Fruit fly (Drosophila melanogaster) whole organism, prepupa: ENCODE results near the gene bmm.

Experiments
- Blimp-1 ChIP-seq: fragments of 200-800 bp; sonication (Bioruptor generic); optimal IDR thresholded peaks from 3 replicates; lab custom pipeline; 2017; ENCODE audit warnings: missing biosample characterization, missing genetic modification characterization, mild to moderate bottlenecking, moderate library complexity, missing genetic modification reagents
- CG10669 ChIP-seq: fragments of 200-800 bp; sonication (Bioruptor generic); optimal IDR thresholded peaks from 3 replicates; lab custom pipeline; 2018; ENCODE audit warnings: missing biosample characterization, mild to moderate bottlenecking, missing genetic modification characterization, moderate library complexity
- CG11294 ChIP-seq: fragments of 200-800 bp; sonication (Bioruptor generic); IDR thresholded peaks from 2 replicates; pipeline ENCODE4 v1.3.6; 2022; ENCODE audit warnings: missing biosample characterization, missing genetic modification characterization
- CG11902 ChIP-seq: fragments of 200-800 bp; sonication (Bioruptor generic); optimal IDR thresholded peaks from 3 replicates; lab custom pipeline; 2016; ENCODE audit warnings: missing biosample characterization, missing genetic modification characterization
- CG15336 ChIP-seq: fragments of 200-800 bp; sonication (Bioruptor generic); IDR thresholded peaks from 2 replicates; pipeline ENCODE4 v1.3.6; 2022; ENCODE audit warnings: missing biosample characterization, missing genetic modification characterization
- CG3032 ChIP-seq: fragments of 200-800 bp; optimal IDR thresholded peaks from 2 replicates; lab custom pipeline; 2019; ENCODE audit warnings: missing biosample characterization, mild to moderate bottlenecking, missing genetic modification characterization, moderate library complexity
- CG31627 ChIP-seq: fragments of 200-800 bp; sonication (Bioruptor generic); optimal IDR thresholded peaks from 3 replicates; lab custom pipeline; 2016; ENCODE audit warnings: missing biosample characterization, missing genetic modification characterization
- CG32006 ChIP-seq: fragments of 200-800 bp; sonication (Bioruptor generic); optimal IDR thresholded peaks from 3 replicates; lab custom pipeline; 2017; ENCODE audit warnings: missing biosample characterization, mild to moderate bottlenecking, missing genetic modification characterization
- CG34406 ChIP-seq: fragments of 200-800 bp; sonication (Bioruptor generic); optimal IDR thresholded peaks from 3 replicates; lab custom pipeline; 2016; ENCODE audit warnings: missing biosample characterization, missing genetic modification characterization
- CG6163 ChIP-seq: fragments of 200-800 bp; sonication (Bioruptor generic); IDR thresholded peaks from 3 replicates; pipeline ENCODE4 v1.3.6; 2022; ENCODE audit warnings: missing biosample characterization, missing genetic modification characterization
- CG6276 ChIP-seq: fragments of 200-800 bp; sonication (Bioruptor generic); optimal IDR thresholded peaks from 2 replicates; lab custom pipeline; 2017; ENCODE audit warnings: missing biosample characterization, mild to moderate bottlenecking, missing genetic modification characterization
- CG6792 ChIP-seq: fragments of 200-800 bp; sonication (Bioruptor generic); optimal IDR thresholded peaks from 3 replicates; lab custom pipeline; 2016; ENCODE audit warnings: missing biosample characterization, missing genetic modification characterization
- CG6808 ChIP-seq: fragments of 200-800 bp; sonication (Bioruptor generic); optimal IDR thresholded peaks from 3 replicates; lab custom pipeline; 2017; ENCODE audit warnings: missing biosample characterization, missing genetic modification characterization, mild to moderate bottlenecking, moderate library complexity, missing genetic modification reagents
- CG6854 ChIP-seq: fragments of 200-800 bp; sonication (Bioruptor generic); optimal IDR thresholded peaks from 2 replicates; lab custom pipeline; 2017; ENCODE audit warnings: missing biosample characterization, mild to moderate bottlenecking, missing genetic modification characterization
- CG7368 ChIP-seq: fragments of 200-800 bp; sonication (Bioruptor generic); optimal IDR thresholded peaks from 3 replicates; lab custom pipeline; 2016; ENCODE audit warnings: missing biosample characterization, missing genetic modification characterization
- CG8119 ChIP-seq: fragments of 200-800 bp; sonication (Bioruptor generic); IDR thresholded peaks from 3 replicates; pipeline ENCODE4 v1.3.6; 2022; ENCODE audit warnings: missing biosample characterization, missing genetic modification characterization
- CG9139 ChIP-seq: fragments of 200-800 bp; sonication (Bioruptor generic); optimal IDR thresholded peaks from 3 replicates; lab custom pipeline; 2017; ENCODE audit warnings: missing biosample characterization, mild to moderate bottlenecking, missing genetic modification characterization
- Eip75B ChIP-seq: fragments of 200-800 bp; sonication (Bioruptor generic); optimal IDR thresholded peaks from 3 replicates; lab custom pipeline; 2016; ENCODE audit warnings: missing biosample characterization, missing genetic modification characterization
- Eip78C ChIP-seq: fragments of 200-800 bp; sonication (Bioruptor generic); peaks from one replicate; lab custom pipeline; 2016; ENCODE audit warnings: missing biosample characterization, missing genetic modification characterization
- Ets21C ChIP-seq: fragments of 200-800 bp; sonication (Bioruptor generic); optimal IDR thresholded peaks from 3 replicates; lab custom pipeline; 2016; ENCODE audit warnings: missing biosample characterization, missing genetic modification characterization
- Ets96B ChIP-seq: fragments of 200-800 bp; optimal IDR thresholded peaks from 2 replicates; lab custom pipeline; 2019; ENCODE audit warnings: missing biosample characterization, mild to moderate bottlenecking, missing genetic modification characterization, moderate library complexity
- Gug ChIP-seq: fragments of 200-800 bp; sonication (Bioruptor generic); IDR thresholded peaks from 2 replicates; pipeline ENCODE4 v1.3.6; 2022; ENCODE audit warnings: missing biosample characterization, missing genetic modification characterization
- Hr38 ChIP-seq: sonication (Bioruptor generic); optimal IDR thresholded peaks from 2 replicates; lab custom pipeline; 2016; ENCODE audit warnings: missing biosample characterization, missing genetic modification characterization
- Hr39 ChIP-seq: fragments of 200-800 bp; sonication (Bioruptor generic); optimal IDR thresholded peaks from 2 replicates; lab custom pipeline; 2016; ENCODE audit warnings: missing biosample characterization, missing genetic modification characterization
- Sox102F ChIP-seq: fragments of 200-800 bp; sonication (Bioruptor generic); optimal IDR thresholded peaks from 2 replicates; lab custom pipeline; 2016; ENCODE audit warnings: missing biosample characterization, mild to moderate bottlenecking, missing genetic modification characterization
- Sox14 ChIP-seq: fragments of 200-800 bp; sonication (Bioruptor generic); optimal IDR thresholded peaks from 3 replicates; lab custom pipeline; 2016; ENCODE audit warnings: missing biosample characterization, missing genetic modification characterization
- Sox15 ChIP-seq: fragments of 200-800 bp; sonication (Bioruptor generic); optimal IDR thresholded peaks from 3 replicates; lab custom pipeline; 2016; ENCODE audit warnings: missing biosample characterization, missing genetic modification characterization
- cyc ChIP-seq: fragments of 200-800 bp; sonication (Bioruptor generic); optimal IDR thresholded peaks from 3 replicates; lab custom pipeline; 2016; ENCODE audit warnings: missing biosample characterization, missing genetic modification characterization
- dac ChIP-seq: fragments of 200-800 bp; sonication (Bioruptor generic); optimal IDR thresholded peaks from 2 replicates; lab custom pipeline; 2017; ENCODE audit warnings: missing biosample characterization, mild to moderate bottlenecking, missing genetic modification characterization
- dsx ChIP-seq: fragments of 200-800 bp; optimal IDR thresholded peaks from 3 replicates; lab custom pipeline; 2019; ENCODE audit warnings: missing biosample characterization, mild to moderate bottlenecking, missing genetic modification characterization, moderate library complexity; ENCODE audit not compliant: poor library complexity, severe bottlenecking
- eg ChIP-seq: fragments of 200-800 bp; sonication (Bioruptor generic); IDR thresholded peaks from 3 replicates; pipeline ENCODE4 v1.3.6; 2022; ENCODE audit warnings: missing biosample characterization, missing genetic modification characterization
- esn ChIP-seq: fragments of 200-800 bp; sonication (Bioruptor generic); optimal IDR thresholded peaks from 2 replicates; lab custom pipeline; 2016; ENCODE audit warnings: missing biosample characterization, mild to moderate bottlenecking, missing genetic modification characterization, moderate library complexity
- fd59A ChIP-seq: fragments of 200-800 bp; sonication (Bioruptor generic); optimal IDR thresholded peaks from 2 replicates; lab custom pipeline; 2017; ENCODE audit warnings: missing biosample characterization, mild to moderate bottlenecking, missing genetic modification characterization, missing genetic modification reagents
- fd85E ChIP-seq: fragments of 200-800 bp; sonication (Bioruptor generic); optimal IDR thresholded peaks from 3 replicates; lab custom pipeline; 2016; ENCODE audit warnings: missing biosample characterization, missing genetic modification characterization
- fkh ChIP-seq: fragments of 200-800 bp; sonication (Bioruptor generic); optimal IDR thresholded peaks from 3 replicates; lab custom pipeline; 2017; ENCODE audit warnings: missing biosample characterization, mild to moderate bottlenecking, missing genetic modification characterization, moderate library complexity
- lz ChIP-seq: fragments of 200-800 bp; sonication (Bioruptor generic); optimal IDR thresholded peaks from 3 replicates; lab custom pipeline; 2016; ENCODE audit warnings: missing biosample characterization, missing genetic modification characterization
- net ChIP-seq: fragments of 200-800 bp; sonication (Bioruptor generic); optimal IDR thresholded peaks from 3 replicates; lab custom pipeline; 2016; ENCODE audit warnings: missing biosample characterization, missing genetic modification characterization
- pdm3 ChIP-seq: fragments of 200-800 bp; sonication (Bioruptor generic); optimal IDR thresholded peaks from 3 replicates; lab custom pipeline; 2016; ENCODE audit warnings: missing biosample characterization, missing genetic modification characterization
- salr ChIP-seq, 2 experiments: fragments of 200-800 bp; sonication (Bioruptor generic); optimal IDR thresholded peaks; 3 replicates each; lab custom pipeline; 2016 to 2018; ENCODE audit warnings: missing biosample characterization in 2 of 2, missing genetic modification characterization in 2 of 2, mild to moderate bottlenecking in 1 of 2
- spab ChIP-seq: fragments of 200-800 bp; sonication (Bioruptor generic); optimal IDR thresholded peaks from 2 replicates; lab custom pipeline; 2017; ENCODE audit warnings: missing biosample characterization, mild to moderate bottlenecking, missing genetic modification characterization, missing genetic modification reagents
- svp ChIP-seq: fragments of 200-800 bp; sonication (Bioruptor generic); peaks from one replicate; lab custom pipeline; 2016; ENCODE audit warnings: missing biosample characterization, missing genetic modification characterization
- vri ChIP-seq: fragments of 200-800 bp; sonication (Bioruptor generic); optimal IDR thresholded peaks from 3 replicates; lab custom pipeline; 2016; ENCODE audit warnings: missing biosample characterization, mild to moderate bottlenecking, missing genetic modification characterization

The bmm gene

DNA sequence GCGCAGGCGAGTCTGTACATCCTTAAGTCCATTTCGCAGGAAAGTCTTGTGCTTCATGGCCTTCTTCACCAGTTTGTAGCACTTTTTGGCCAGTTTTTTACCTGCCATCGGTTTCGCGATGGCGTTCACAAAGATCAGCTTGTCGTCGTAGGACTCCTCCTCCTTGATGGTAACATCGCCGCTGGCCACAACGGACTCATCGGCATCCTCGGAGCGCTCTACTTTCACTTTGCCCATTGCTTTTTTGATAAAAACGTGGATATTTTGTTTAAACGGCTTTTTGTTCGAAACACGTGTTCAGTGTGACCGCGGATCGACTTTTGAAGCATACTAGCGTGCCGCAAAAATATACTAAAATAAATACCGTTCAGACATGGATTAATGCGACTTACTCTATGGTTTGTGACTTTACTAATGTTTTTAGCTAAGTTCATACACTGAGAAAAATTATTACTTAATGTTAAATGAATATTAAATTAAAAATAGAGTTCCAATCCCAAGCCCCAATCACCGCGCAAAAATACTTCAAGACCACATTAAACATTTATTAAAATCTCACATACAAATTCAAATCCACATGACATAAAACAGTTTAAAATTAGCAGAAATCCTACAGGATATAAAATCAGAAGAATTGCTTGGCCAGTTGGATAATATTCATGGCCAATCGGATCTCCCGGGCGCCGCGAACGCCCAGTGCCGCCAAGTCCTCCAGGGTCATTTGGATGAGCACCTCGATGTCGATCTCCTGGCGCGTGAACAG, 15.8 kb upstream of the bmm start, which contains the start of gene NHP2 (continued):
- TF ChIP-seq Ets96B (tag; lab: Kevin White, UChicago) (peak; percentile 80), CG6808 (GFP tag; lab: Kevin White, UChicago) (no peak), CG6792 (GFP tag; lab: Kevin White, UChicago) (peak; percentile 77), svp (GFP tag; lab: Kevin White, UChicago) (peak; percentile 60), CG10669 (GFP tag; lab: Kevin White, UChicago) (no peak), dac (no peak), Blimp-1 (peak; percentile 42), CG15336 (GFP tag; lab: Robert Waterston, UW) (peak; percentile 87), CG3032 (tag; lab: Kevin White, UChicago) (peak; percentile 84), CG7368 (GFP tag; lab: Kevin White, UChicago) (no peak)
- TF ChIP-seq, all 60 proteins: peak for 27

DNA sequence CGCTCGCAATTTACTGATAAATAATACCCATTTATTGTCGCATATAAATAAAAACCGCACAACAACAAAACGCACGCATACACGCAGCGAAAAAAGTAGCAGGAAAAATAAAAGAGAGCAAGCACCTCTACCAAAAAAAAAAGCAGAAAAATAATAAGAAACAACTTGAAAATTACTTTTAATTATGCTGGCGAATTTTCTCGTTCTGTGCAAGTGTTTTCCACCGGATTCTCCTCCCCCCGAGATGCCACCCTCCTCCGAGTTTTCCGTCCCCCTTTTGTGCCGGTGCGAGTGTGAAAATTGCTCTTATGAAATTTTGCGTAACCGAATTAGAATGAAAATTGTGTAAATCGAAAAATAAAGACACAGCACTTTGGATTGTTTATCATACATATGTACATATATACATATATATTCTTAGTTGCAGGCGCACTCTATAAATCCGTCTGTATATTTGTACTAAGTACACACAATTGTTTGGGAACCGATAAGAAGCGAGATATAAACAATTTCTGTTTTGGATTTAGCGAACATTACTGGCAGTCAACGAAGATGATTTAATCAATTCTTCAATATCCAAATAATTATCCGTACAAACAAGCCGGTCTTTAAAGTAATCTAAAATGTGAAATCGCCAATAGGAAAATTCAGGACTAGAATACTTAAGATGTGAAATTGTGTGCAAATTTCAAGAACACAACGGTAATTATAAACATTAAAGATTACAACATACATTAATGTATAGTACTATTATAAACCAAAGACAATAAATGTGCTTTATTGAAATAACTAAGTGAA, 4.8 kb upstream of the bmm start:
- TF ChIP-seq CG6163 (GFP tag; lab: Robert Waterston, UW) (peak; percentile 68), Ets96B (tag; lab: Kevin White, UChicago) (no peak), Gug (GFP tag; lab: Robert Waterston, UW) (peak; percentile 38; the same call in 1 of the 2 replicates), CG32006 (GFP tag; lab: Kevin White, UChicago) (no peak), pdm3 (no peak), Eip78C (no peak), CG8119 (GFP tag; lab: Robert Waterston, UW) (no peak), eg (GFP tag; lab: Robert Waterston, UW) (peak; percentile 61), CG31627 (no peak), fd59A (no peak), CG34406 (GFP tag; lab: Kevin White, UChicago) (no peak), CG11902 (GFP tag; lab: Kevin White, UChicago) (no peak), Ets21C (no peak), CG15336 (GFP tag; lab: Robert Waterston, UW) (peak; percentile 41; the same call in 1 of the 2 replicates), CG6276 (GFP tag; lab: Kevin White, UChicago) (no peak), CG7368 (GFP tag; lab: Kevin White, UChicago) (no peak), Hr38 (GFP tag; lab: Kevin White, UChicago) (no peak), Sox102F (GFP tag; lab: Kevin White, UChicago) (no peak)

DNA sequence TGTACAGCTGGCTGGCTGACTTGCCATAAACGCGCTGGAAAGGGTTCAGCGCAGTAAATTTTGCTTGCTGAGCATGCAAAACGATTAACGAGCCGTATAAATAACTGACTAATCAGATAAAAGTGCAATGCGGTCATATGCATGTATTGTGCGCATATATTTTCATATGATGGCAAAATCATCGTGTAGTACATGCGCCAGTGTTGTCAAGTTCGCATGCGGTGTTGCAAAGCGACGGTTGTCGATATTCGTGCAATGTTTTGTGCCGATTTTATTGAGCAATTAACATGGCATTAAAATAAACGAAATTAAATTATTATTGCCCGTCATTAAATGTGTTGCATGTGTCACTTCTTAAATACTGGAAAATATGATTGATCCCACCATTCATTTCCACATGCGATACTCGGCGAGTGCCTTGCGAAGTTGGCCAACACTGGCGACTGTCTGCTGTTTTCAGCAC, 3.9 kb upstream of the bmm start:
- TF ChIP-seq CG8119 (GFP tag; lab: Robert Waterston, UW) (peak; percentile 58), Sox14 (GFP tag; lab: Kevin White, UChicago) (peak; percentile 83), CG6854 (GFP tag; lab: Kevin White, UChicago) (peak; percentile 30), fkh (peak; percentile 26), pdm3 (peak; percentile 82), lz (peak; percentile 88), Ets21C (peak; percentile 81), Blimp-1 (peak; percentile 38), CG6808 (GFP tag; lab: Kevin White, UChicago) (peak; percentile 51), Eip75B (GFP tag; lab: Kevin White, UChicago) (peak; percentile 83), Hr39 (peak; percentile 90), fd59A (peak; percentile 68), cyc (GFP tag; lab: Kevin White, UChicago) (peak; percentile 88), fd85E (GFP tag; lab: Kevin White, UChicago) (peak; percentile 64), salr (GFP tag; optimal IDR thresholded peaks at IDR 0.05; lab: Kevin White, UChicago) (peak in 1 of 2 experiments; percentile 44), vri (GFP tag; lab: Kevin White, UChicago) (peak; percentile 78), spab (GFP tag; lab: Kevin White, UChicago) (peak; percentile 14), CG9139 (peak; percentile 39), dac (no peak), CG6792 (GFP tag; lab: Kevin White, UChicago) (peak; percentile 81), CG3032 (tag; lab: Kevin White, UChicago) (peak; percentile 72), Sox15 (GFP tag; lab: Kevin White, UChicago) (peak; percentile 71), Hr38 (GFP tag; lab: Kevin White, UChicago) (peak; percentile 53), CG11294 (peak; percentile 57; the same call in 1 of the 2 replicates), CG32006 (GFP tag; lab: Kevin White, UChicago) (no peak), dsx (GFP tag; lab: Kevin White, UChicago) (no peak), net (GFP tag; lab: Kevin White, UChicago) (peak; percentile 75), esn (GFP tag; lab: Kevin White, UChicago) (peak; percentile 87)
